Worm (Caenorhabditis elegans) whole organism, L1 larva: ENCODE data around the gene twk-49.

Source experiments
- C04F5.9 ChIP-seq: sonication (generic microtip); optimal IDR thresholded peaks from 2 replicates; lab custom pipeline; 2016; ENCODE audit warnings: missing genetic modification characterization, missing compliant biosample characterization
- ama-1 ChIP-seq: fragments of 150-350 bp; optimal IDR thresholded peaks from 2 replicates; lab custom pipeline; 2014
- blmp-1 ChIP-seq: fragments of 150-350 bp; optimal IDR thresholded peaks from 2 replicates; lab custom pipeline; 2014; ENCODE audit warnings: missing biosample characterization, missing genetic modification characterization
- ceh-88 ChIP-seq: fragments of 200-800 bp; sonication (Bioruptor generic); IDR thresholded peaks from 2 replicates; pipeline ENCODE4 v1.3.6; 2022; ENCODE audit warnings: missing genetic modification characterization, missing compliant biosample characterization
- egl-27 ChIP-seq, 2 experiments: fragments of 150-350 bp in 1 of 2; sonication (generic microtip); optimal IDR thresholded peaks; 3 replicates each; lab custom pipeline; 2017 to 2018; ENCODE audit warnings: missing biosample characterization in 2 of 2, missing genetic modification characterization in 2 of 2, missing genetic modification reagents in 2 of 2
- elt-2 ChIP-seq: sonication (generic microtip); optimal IDR thresholded peaks from 2 replicates; lab custom pipeline; 2016; ENCODE audit warnings: missing genetic modification characterization, mild to moderate bottlenecking, inconsistent platforms, missing compliant biosample characterization, missing genetic modification reagents
- elt-3 ChIP-seq, 6 experiments: fragments of 150-350 bp in 1 of 6; sonication (generic microtip); optimal IDR thresholded peaks; 2 replicates each; lab custom pipeline; 2017 to 2018; ENCODE audit warnings: missing biosample characterization in 6 of 6, missing genetic modification characterization in 6 of 6, inconsistent platforms in 1 of 6
- ets-5 ChIP-seq: fragments of 200-800 bp; sonication (Bioruptor generic); IDR thresholded peaks from 2 replicates; pipeline ENCODE4 v1.3.6; 2022; ENCODE audit warnings: missing genetic modification characterization, missing compliant biosample characterization
- fkh-10 ChIP-seq: sonication (generic microtip); optimal IDR thresholded peaks from 2 replicates; lab custom pipeline; 2017; ENCODE audit warnings: missing biosample characterization, missing genetic modification reagents, missing genetic modification characterization
- fos-1 ChIP-seq: fragments of 150-350 bp; optimal IDR thresholded peaks from 2 replicates; lab custom pipeline; 2014; ENCODE audit warnings: missing biosample characterization, missing genetic modification characterization
- grh-1 ChIP-seq: fragments of 200-800 bp; sonication (Bioruptor generic); IDR thresholded peaks from 2 replicates; pipeline ENCODE4 v1.3.6; 2022; ENCODE audit warnings: missing genetic modification reagents, missing genetic modification characterization, missing compliant biosample characterization
- hlh-17 ChIP-seq: fragments of 200-800 bp; sonication (Bioruptor generic); optimal IDR thresholded peaks from 2 replicates; lab custom pipeline; 2018; ENCODE audit warnings: missing genetic modification characterization, mild to moderate bottlenecking, missing compliant biosample characterization, moderate library complexity, borderline replicate concordance
- hlh-4 ChIP-seq: sonication (generic microtip); optimal IDR thresholded peaks from 2 replicates; lab custom pipeline; 2016; ENCODE audit warnings: mild to moderate bottlenecking, missing genetic modification characterization, missing compliant biosample characterization
- hpl-2 ChIP-seq: fragments of 150-350 bp; optimal IDR thresholded peaks from 2 replicates; lab custom pipeline; 2014; ENCODE audit warnings: missing biosample characterization, missing genetic modification reagents, missing genetic modification characterization
- isw-1 ChIP-seq: fragments of 200-800 bp; sonication (Bioruptor generic); IDR thresholded peaks from 2 replicates; pipeline ENCODE4 v1.3.6; 2022; ENCODE audit warnings: missing genetic modification characterization, missing compliant biosample characterization
- lin-14 ChIP-seq: fragments of 200-800 bp; sonication (Bioruptor generic); optimal IDR thresholded peaks from 2 replicates; lab custom pipeline; 2018; ENCODE audit warnings: mild to moderate bottlenecking, missing genetic modification characterization, moderate library complexity, missing compliant biosample characterization
- lsy-2 ChIP-seq, 2 experiments: fragments of 150-350 bp; optimal IDR thresholded peaks; 2 replicates each; lab custom pipeline; 2014; ENCODE audit warnings: missing biosample characterization in 2 of 2, missing genetic modification characterization in 2 of 2
- mep-1 ChIP-seq: fragments of 150-350 bp; optimal IDR thresholded peaks from 2 replicates; lab custom pipeline; 2014; ENCODE audit warnings: missing biosample characterization, missing genetic modification characterization
- nhr-12 ChIP-seq: sonication (generic microtip); optimal IDR thresholded peaks from 2 replicates; lab custom pipeline; 2017; ENCODE audit warnings: missing biosample characterization, missing genetic modification characterization
- nhr-20 ChIP-seq: sonication (generic microtip); optimal IDR thresholded peaks from 2 replicates; lab custom pipeline; 2016; ENCODE audit warnings: mild to moderate bottlenecking, missing genetic modification characterization, missing compliant biosample characterization
- nhr-237 ChIP-seq: fragments of 150-350 bp; optimal IDR thresholded peaks from 2 replicates; lab custom pipeline; 2014; ENCODE audit warnings: missing biosample characterization, missing genetic modification characterization
- nhr-47 ChIP-seq: sonication (generic microtip); optimal IDR thresholded peaks from 2 replicates; lab custom pipeline; 2016; ENCODE audit warnings: mild to moderate bottlenecking, missing genetic modification characterization, moderate library complexity, missing compliant biosample characterization
- nhr-71 ChIP-seq: sonication (generic microtip); optimal IDR thresholded peaks from 2 replicates; lab custom pipeline; 2016; ENCODE audit warnings: mild to moderate bottlenecking, missing genetic modification characterization, moderate library complexity, missing compliant biosample characterization
- nhr-76 ChIP-seq: sonication (generic microtip); optimal IDR thresholded peaks from 2 replicates; lab custom pipeline; 2017; ENCODE audit warnings: missing biosample characterization, missing genetic modification characterization
- nhr-84 ChIP-seq: sonication (generic microtip); optimal IDR thresholded peaks from 2 replicates; lab custom pipeline; 2017; ENCODE audit warnings: missing biosample characterization, missing genetic modification characterization
- nhr-85 ChIP-seq: sonication (generic microtip); peaks from one replicate; lab custom pipeline; 2016; ENCODE audit warnings: missing genetic modification characterization, inconsistent platforms, missing compliant biosample characterization
- nhr-90 ChIP-seq: sonication (generic microtip); optimal IDR thresholded peaks from 2 replicates; lab custom pipeline; 2016; ENCODE audit warnings: mild to moderate bottlenecking, missing genetic modification characterization, missing compliant biosample characterization; ENCODE audit not compliant: poor library complexity
- pag-3 ChIP-seq: sonication (generic microtip); optimal IDR thresholded peaks from 2 replicates; lab custom pipeline; 2017; ENCODE audit warnings: missing genetic modification characterization, mild to moderate bottlenecking, missing compliant biosample characterization, antibody characterized with exemption, borderline replicate concordance; ENCODE audit not compliant: insufficient read depth
- pqm-1 ChIP-seq: sonication (generic microtip); optimal IDR thresholded peaks from 3 replicates; lab custom pipeline; 2017; ENCODE audit warnings: missing biosample characterization, missing genetic modification characterization
- rnt-1 ChIP-seq: sonication (generic microtip); optimal IDR thresholded peaks from 2 replicates; lab custom pipeline; 2016; ENCODE audit warnings: mild to moderate bottlenecking, missing genetic modification characterization, moderate library complexity, missing compliant biosample characterization
- swsn-7 ChIP-seq: sonication (generic microtip); optimal IDR thresholded peaks from 2 replicates; lab custom pipeline; 2016; ENCODE audit warnings: missing genetic modification characterization, missing compliant biosample characterization
- tlp-1 ChIP-seq: fragments of 150-350 bp; optimal IDR thresholded peaks from 2 replicates; lab custom pipeline; 2014; ENCODE audit warnings: missing biosample characterization, missing genetic modification characterization
- unc-62 ChIP-seq: fragments of 150-350 bp; optimal IDR thresholded peaks from 2 replicates; lab custom pipeline; 2014; ENCODE audit warnings: missing biosample characterization, missing genetic modification reagents, missing genetic modification characterization
- unc-86 ChIP-seq: sonication (generic microtip); optimal IDR thresholded peaks from 2 replicates; lab custom pipeline; 2016; ENCODE audit warnings: missing genetic modification characterization, missing compliant biosample characterization
- zip-4 ChIP-seq: fragments of 200-800 bp; sonication (Bioruptor generic); optimal IDR thresholded peaks from 2 replicates; lab custom pipeline; 2018; ENCODE audit warnings: mild to moderate bottlenecking, missing genetic modification characterization, moderate library complexity, missing compliant biosample characterization
- ztf-4 ChIP-seq: fragments of 150-350 bp; optimal IDR thresholded peaks from 2 replicates; lab custom pipeline; 2014; ENCODE audit warnings: missing biosample characterization, missing genetic modification characterization

Gene twk-49

DNA sequence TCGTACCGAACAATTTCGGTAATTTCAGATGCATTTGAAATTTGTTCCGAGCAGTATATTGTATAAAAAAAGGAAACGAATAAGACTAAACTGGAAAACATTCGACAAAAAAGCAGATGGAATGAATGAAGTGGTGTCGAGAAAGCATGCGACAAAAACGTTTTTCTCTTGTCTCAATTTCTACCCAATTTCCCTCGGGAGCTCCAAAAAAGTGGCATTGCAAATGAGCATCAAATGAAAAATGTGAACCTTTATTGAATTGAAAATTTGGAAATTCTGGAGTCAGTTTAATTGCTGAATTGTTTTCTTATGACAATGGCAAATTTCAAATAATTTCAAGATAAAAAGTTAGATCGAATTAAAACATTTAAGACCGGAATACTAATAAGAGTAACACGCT, 1.2 kb upstream of the twk-49 start, which contains the start of gene R05G9.5:
Gene R05G9.5 (minus strand): TSS at position 101 of the 400 bp plus-strand sequence.
- TF ChIP-seq ama-1 (no peak), grh-1 (no peak), lin-14 (peak; percentile 12), fos-1 (tag; lab: Kevin White, UChicago) (no peak), hlh-17 (GFP tag; lab: Kevin White, UChicago) (no peak), hlh-4 (tag; lab: Kevin White, UChicago) (no peak), nhr-84 (no peak)

DNA sequence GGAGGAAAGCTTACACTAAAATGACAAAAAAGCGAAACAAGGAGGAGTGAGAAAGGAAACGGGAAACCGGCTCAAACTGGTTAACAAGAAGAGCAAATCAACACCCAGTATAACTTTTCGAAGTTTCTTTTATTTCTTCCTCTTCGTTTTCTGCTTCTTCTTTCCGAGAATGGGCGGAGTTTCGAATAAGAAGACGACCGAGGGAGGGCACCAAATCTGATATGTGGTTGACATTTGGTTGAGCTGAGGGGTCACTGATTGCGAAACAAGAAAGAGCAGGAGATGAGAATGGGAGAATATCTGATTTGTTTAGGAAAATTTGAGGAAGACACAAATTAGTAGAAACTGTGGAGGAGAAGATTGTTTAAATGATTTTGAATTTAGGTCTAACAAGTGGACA, 358 bp downstream of the twk-49 start:
- TF ChIP-seq nhr-76 (tag; lab: Kevin White, UChicago) (no peak), fkh-10 (GFP tag; lab: Kevin White, UChicago) (peak; percentile 44), lsy-2 (tag; optimal IDR thresholded peaks at IDR 0.05; lab: Kevin White, UChicago) (no peak), egl-27 (tag; optimal IDR thresholded peaks at IDR 0.05; lab: Kevin White, UChicago) (no peak), ceh-88 (GFP tag; lab: Robert Waterston, UW) (no peak), pqm-1 (tag; lab: Kevin White, UChicago) (no peak), C04F5.9 (tag; lab: Kevin White, UChicago) (no peak), lin-14 (peak; percentile 59)

DNA sequence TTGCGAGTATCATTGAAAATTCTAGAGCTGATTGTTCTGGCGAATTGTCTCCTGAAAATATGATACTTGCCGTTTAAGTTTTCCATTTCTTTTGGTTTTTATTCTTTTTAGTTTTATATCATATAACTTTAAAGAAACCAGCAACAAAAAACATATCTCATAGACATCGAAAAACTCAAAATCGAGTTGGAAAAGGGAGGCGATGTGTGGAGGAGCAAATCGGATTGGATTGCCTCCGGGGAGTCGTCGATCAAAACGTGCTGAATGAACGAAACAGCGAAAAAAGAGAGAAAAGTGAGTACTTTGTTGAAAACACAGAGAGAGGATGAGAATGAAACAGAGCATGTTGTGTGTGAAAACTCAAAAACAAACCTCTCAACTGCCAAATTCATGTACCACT, 1.8 kb downstream of the twk-49 start:
- TF ChIP-seq nhr-85 (tag; lab: Kevin White, UChicago) (no peak), lin-14 (peak; percentile 58)

DNA sequence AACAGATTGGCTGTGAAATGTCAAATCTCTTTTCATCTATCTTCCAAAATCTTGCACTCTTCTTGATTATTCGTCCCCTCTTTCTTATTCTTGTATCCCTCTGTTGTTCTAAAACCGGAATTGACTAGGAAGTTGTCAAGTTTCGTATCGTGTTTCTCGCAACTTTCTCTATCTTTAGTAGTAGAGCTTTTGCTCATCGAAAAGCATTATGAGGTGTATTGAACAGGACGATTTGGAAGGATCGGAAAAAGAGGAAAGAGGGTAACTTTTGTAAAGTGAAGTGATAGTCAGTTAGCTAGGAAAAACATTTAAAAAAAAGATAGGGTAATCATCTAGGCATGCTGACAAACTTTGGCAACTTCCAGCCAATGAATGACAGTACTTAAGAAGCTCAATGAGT, 2.5 kb downstream of the twk-49 start:
- no peak for TF ChIP-seq elt-2
- TF ChIP-seq nhr-20 (tag; lab: Kevin White, UChicago), result no peak
- no peak for TF ChIP-seq hpl-2 (GFP tag; lab: Kevin White, UChicago)
- no peak for TF ChIP-seq isw-1
- TF ChIP-seq elt-3 (tag; optimal IDR thresholded peaks at IDR 0.05; lab: Kevin White, UChicago), result no peak
- no peak for TF ChIP-seq pqm-1 (tag; lab: Kevin White, UChicago)
- no peak for TF ChIP-seq mep-1 (tag; lab: Kevin White, UChicago)
- no peak for TF ChIP-seq nhr-237 (tag; lab: Kevin White, UChicago)
- no peak for TF ChIP-seq tlp-1 (tag; lab: Kevin White, UChicago)
- no peak for TF ChIP-seq ama-1
- no peak for TF ChIP-seq ets-5
- TF ChIP-seq unc-62, result no peak
- TF ChIP-seq zip-4, result no peak

DNA sequence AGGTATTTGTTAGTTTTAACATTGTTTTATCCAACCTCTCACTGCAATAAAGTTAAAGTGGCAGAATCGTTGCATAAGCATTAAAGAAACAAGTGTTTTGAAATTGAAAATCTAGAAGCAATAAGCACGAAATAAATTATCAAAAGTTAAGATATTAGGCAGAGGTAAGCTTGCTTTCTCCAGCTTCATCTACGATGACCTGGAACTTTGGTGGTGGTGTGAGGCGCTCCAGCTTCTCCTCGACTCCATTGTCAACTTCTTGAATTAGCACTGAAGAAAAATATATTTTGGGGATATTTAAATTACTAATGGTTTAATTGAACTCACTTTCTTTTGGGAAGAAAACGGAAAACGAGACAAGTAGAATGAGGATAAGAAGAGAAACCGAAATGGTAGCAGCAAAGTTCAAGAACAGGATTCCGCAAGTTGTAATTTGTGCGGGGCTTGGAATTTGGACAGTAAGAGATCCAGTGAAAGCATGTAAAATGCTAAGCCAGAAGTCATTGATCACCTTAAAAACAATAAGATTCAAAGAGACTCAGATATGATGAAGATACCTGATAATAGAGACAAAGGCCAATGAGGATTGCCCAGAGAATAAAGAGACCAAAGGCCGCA, 5.1 kb downstream of the twk-49 start:
- TF ChIP-seq rnt-1 (no peak), pag-3 (no peak), unc-86 (tag; lab: Kevin White, UChicago) (no peak), nhr-90 (tag; lab: Kevin White, UChicago) (no peak), nhr-47 (no peak), blmp-1 (tag; lab: Kevin White, UChicago) (peak; percentile 2), nhr-71 (tag; lab: Kevin White, UChicago) (no peak), swsn-7 (tag; lab: Kevin White, UChicago) (no peak), ztf-4 (peak; percentile 14), tlp-1 (tag; lab: Kevin White, UChicago) (no peak), nhr-12 (tag; lab: Kevin White, UChicago) (no peak)
